Fruit fly (Drosophila melanogaster): Measurements from ENCODE around the gene TTLL3A.

TTLL3A gene

DNA sequence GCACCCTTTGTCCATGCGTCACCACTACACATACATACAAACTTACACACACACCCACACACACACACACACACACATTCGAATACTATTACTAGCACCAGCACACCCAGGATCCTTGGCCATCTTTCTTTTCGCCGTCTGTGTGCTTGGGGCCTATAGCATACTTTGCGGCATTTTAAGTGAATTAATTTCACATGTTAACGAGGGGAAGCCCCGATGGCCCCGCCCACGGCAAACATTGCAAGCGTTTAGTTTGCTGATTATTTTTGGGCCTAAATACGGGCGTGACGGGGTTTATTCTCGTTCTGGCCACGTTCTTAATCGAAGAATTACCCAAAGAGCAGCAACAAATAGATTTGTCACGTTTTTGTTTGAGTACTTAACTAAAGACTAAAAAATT, 43.4 kb upstream of the TTLL3A start (continued):
- TF ChIP-seq CG12104 (GFP tag; optimal IDR thresholded peaks at IDR 0.05) (no peak), Hr39 (optimal IDR thresholded peaks at IDR 0.05) (no peak), zfh1 (GFP tag; IDR thresholded peaks at IDR 0.05) (no peak), fd96Cb (tag; optimal IDR thresholded peaks at IDR 0.05) (no peak), tna (GFP tag; IDR thresholded peaks at IDR 0.05; ENCODE audit: partially characterized antibody) (no peak), Ets65A (GFP tag) (peak; percentile 16), gce (GFP tag; IDR thresholded peaks at IDR 0.05) (0 out of 3 replicates have a peak, but pooled peaks have one; percentile 35), fd3F (GFP tag; optimal IDR thresholded peaks at IDR 0.05) (no peak), da (GFP tag; optimal IDR thresholded peaks at IDR 0.05) (no peak), klu (GFP tag; IDR thresholded peaks at IDR 0.05) (no peak)

DNA sequence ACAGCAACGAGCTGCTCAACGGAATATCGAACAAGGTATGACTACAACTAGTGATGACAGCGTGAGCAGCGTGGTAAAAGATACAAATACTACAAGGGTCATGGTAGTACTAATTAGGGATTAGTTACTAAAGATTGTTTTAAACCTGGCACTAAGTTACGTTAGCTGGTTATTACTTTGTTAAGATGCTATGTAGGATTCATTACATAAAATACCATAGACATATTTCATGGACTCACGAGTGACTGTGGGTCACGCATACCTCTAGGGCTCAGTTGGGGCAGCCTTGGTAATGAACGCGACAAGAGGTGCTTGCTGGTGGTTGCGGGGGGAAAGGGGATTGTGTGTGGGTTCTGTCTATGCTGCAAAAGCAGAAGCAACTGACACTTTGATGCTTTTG, 34.9 kb upstream of the TTLL3A start:
- TF ChIP-seq nom (GFP tag; optimal IDR thresholded peaks at IDR 0.05) (no peak), D (optimal IDR thresholded peaks at IDR 0.05) (no peak), D (GFP tag; optimal IDR thresholded peaks at IDR 0.05) (no peak), CG18764 (GFP tag; optimal IDR thresholded peaks at IDR 0.05) (no peak), prd (optimal IDR thresholded peaks at IDR 0.05) (no peak), prd (GFP tag; IDR thresholded peaks at IDR 0.05) (peak; percentile 34; the same call in 1 of the 3 replicates), CG9437 (GFP tag; optimal IDR thresholded peaks at IDR 0.05) (no peak), Nf-YA (GFP tag; IDR thresholded peaks at IDR 0.05) (no peak), Six4 (GFP tag; optimal IDR thresholded peaks at IDR 0.05) (no peak), Xrp1 (GFP tag; IDR thresholded peaks at IDR 0.05) (no peak), Hey (tag; optimal IDR thresholded peaks at IDR 0.05) (no peak), insv (GFP tag; optimal IDR thresholded peaks at IDR 0.05) (no peak), CG4707 (GFP tag; optimal IDR thresholded peaks at IDR 0.05) (no peak), mirr (GFP tag; optimal IDR thresholded peaks at IDR 0.05) (no peak), CG7963 (GFP tag; IDR thresholded peaks at IDR 0.05; ENCODE audit: partially characterized antibody) (no peak), TFAM (GFP tag; optimal IDR thresholded peaks at IDR 0.05) (no peak), Dll (GFP tag; IDR thresholded peaks at IDR 0.05; ENCODE audit: partially characterized antibody) (peak; percentile 84), CG3163 (GFP tag; optimal IDR thresholded peaks at IDR 0.05) (no peak), inv (GFP tag; IDR thresholded peaks at IDR 0.05; ENCODE audit: partially characterized antibody) (0 out of 2 replicates have a peak, but pooled peaks have one; percentile 11), CG7928 (GFP tag; optimal IDR thresholded peaks at IDR 0.05) (no peak), Lim3 (GFP tag; IDR thresholded peaks at IDR 0.05) (no peak), CG31441 (GFP tag; IDR thresholded peaks at IDR 0.05) (no peak), CG16815 (GFP tag; optimal IDR thresholded peaks at IDR 0.05) (no peak), CG13287 (GFP tag; IDR thresholded peaks at IDR 0.05; ENCODE audit: partially characterized antibody) (peak; percentile 66), HLH4C (GFP tag; IDR thresholded peaks at IDR 0.05; ENCODE audit: partially characterized antibody) (0 out of 3 replicates have a peak, but pooled peaks have one; percentile 34), mam (GFP tag; optimal IDR thresholded peaks at IDR 0.05) (no peak), caup (GFP tag; optimal IDR thresholded peaks at IDR 0.05; ENCODE audit: severe bottlenecking) (no peak), gt (GFP tag; IDR thresholded peaks at IDR 0.05) (no peak), CG10321 (GFP tag; IDR thresholded peaks at IDR 0.05) (no peak), hb (GFP tag; IDR thresholded peaks at IDR 0.05; ENCODE audit: partially characterized antibody) (no peak), Max (GFP tag; optimal IDR thresholded peaks at IDR 0.05) (no peak), CG8478 (optimal IDR thresholded peaks at IDR 0.05) (no peak), CG2129 (GFP tag; IDR thresholded peaks at IDR 0.05; ENCODE audit: partially characterized antibody) (peak; percentile 28; the same call in 1 of the 2 replicates), Nf-YC (tag; optimal IDR thresholded peaks at IDR 0.05) (no peak), gro (GFP tag; optimal IDR thresholded peaks at IDR 0.05) (no peak), kah (GFP tag; optimal IDR thresholded peaks at IDR 0.05) (no peak), sim (GFP tag; IDR thresholded peaks at IDR 0.05) (no peak), CG6854 (GFP tag; optimal IDR thresholded peaks at IDR 0.05) (no peak), gsb-n (tag; optimal IDR thresholded peaks at IDR 0.05) (no peak), CG13775 (GFP tag; optimal IDR thresholded peaks at IDR 0.05) (no peak), CG6254 (GFP tag; optimal IDR thresholded peaks at IDR 0.05) (no peak)
